Fruit fly (Drosophila melanogaster): Measurements from ENCODE around the gene Polr1E.

Polr1E gene

dm6 chr3R:18314824-18315690, 13.5 kb upstream of the Polr1E start (continued):
- TF ChIP-seq CG32772 (GFP tag; IDR thresholded peaks at IDR 0.05), result no peak
- peak in 1 of 2 experiments; percentile 23 for TF ChIP-seq Pdp1 (GFP tag; optimal IDR thresholded peaks at IDR 0.05)
- no peak for TF ChIP-seq tna (GFP tag; IDR thresholded peaks at IDR 0.05; ENCODE audit: partially characterized antibody)
- TF ChIP-seq shn (GFP tag; optimal IDR thresholded peaks at IDR 0.05), result no peak
- peak; percentile 67 for TF ChIP-seq Rfx (GFP tag; IDR thresholded peaks at IDR 0.05)
- peak; percentile 46 for TF ChIP-seq CG2678 (tag; optimal IDR thresholded peaks at IDR 0.05)
- TF ChIP-seq Nf-YB (GFP tag; optimal IDR thresholded peaks at IDR 0.05), result no peak
- TF ChIP-seq CG14710 (tag; optimal IDR thresholded peaks at IDR 0.05), result no peak
- peak; percentile 27 for TF ChIP-seq Xbp1 (GFP tag; optimal IDR thresholded peaks at IDR 0.05)
- TF ChIP-seq Mrtf (GFP tag; IDR thresholded peaks at IDR 0.05), result 0 out of 3 replicates have a peak, but pooled peaks have one; percentile 34
- no peak; the same call in 2 of the 3 replicates for TF ChIP-seq zfh1 (GFP tag; IDR thresholded peaks at IDR 0.05)
- TF ChIP-seq CG18262 (tag; optimal IDR thresholded peaks at IDR 0.05), result peak; percentile 24
- no peak for TF ChIP-seq ap (GFP tag; IDR thresholded peaks at IDR 0.05)
- TF ChIP-seq Stat92E (GFP tag; optimal IDR thresholded peaks at IDR 0.05), result no peak
- TF ChIP-seq hth (optimal IDR thresholded peaks at IDR 0.05), result no peak
- TF ChIP-seq GATAe (GFP tag; conservative IDR thresholded peaks at IDR 0.05), result no peak
- TF ChIP-seq inv (GFP tag; IDR thresholded peaks at IDR 0.05; ENCODE audit: partially characterized antibody), result no peak
- TF ChIP-seq pfk (GFP tag; optimal IDR thresholded peaks at IDR 0.05), result no peak
- peak; percentile 71 for TF ChIP-seq CG32532 (GFP tag; IDR thresholded peaks at IDR 0.05)
- no peak for TF ChIP-seq odd (GFP tag; optimal IDR thresholded peaks at IDR 0.05)
- TF ChIP-seq Lim3 (GFP tag; IDR thresholded peaks at IDR 0.05), result no peak
- TF ChIP-seq vvl (GFP tag; IDR thresholded peaks at IDR 0.05), result peak; percentile 69; the same call in 1 of the 2 replicates
- no peak for TF ChIP-seq toy (GFP tag; IDR thresholded peaks at IDR 0.05)
- TF ChIP-seq E2f2 (GFP tag; IDR thresholded peaks at IDR 0.05), result no peak; the same call in 1 of the 2 replicates
- TF ChIP-seq nau (GFP tag; optimal IDR thresholded peaks at IDR 0.05), result peak; percentile 27
- TF ChIP-seq CG4854 (GFP tag; optimal IDR thresholded peaks at IDR 0.05), result no peak
- no peak for TF ChIP-seq CG15073 (GFP tag; optimal IDR thresholded peaks at IDR 0.05)
- no peak for TF ChIP-seq insv (GFP tag; optimal IDR thresholded peaks at IDR 0.05)
- TF ChIP-seq CG13123 (GFP tag; optimal IDR thresholded peaks at IDR 0.05), result no peak
- peak; percentile 63 for TF ChIP-seq CG12071 (GFP tag; optimal IDR thresholded peaks at IDR 0.05)
- no peak for TF ChIP-seq CG4424 (GFP tag; optimal IDR thresholded peaks at IDR 0.05)
- TF ChIP-seq Rx (GFP tag; IDR thresholded peaks at IDR 0.05), result no peak
- peak; percentile 34; the same call in 1 of the 2 replicates for TF ChIP-seq CG6689 (GFP tag; IDR thresholded peaks at IDR 0.05)
- no peak for TF ChIP-seq pzg (GFP tag; optimal IDR thresholded peaks at IDR 0.05)
- peak; percentile 7 for TF ChIP-seq CG15269 (tag; optimal IDR thresholded peaks at IDR 0.05)
- no peak for TF ChIP-seq Abd-B (GFP tag; optimal IDR thresholded peaks at IDR 0.05)
- no peak for TF ChIP-seq TFAM (GFP tag; optimal IDR thresholded peaks at IDR 0.05)
- no peak for TF ChIP-seq YL-1 (GFP tag; optimal IDR thresholded peaks at IDR 0.05)
- TF ChIP-seq Blimp-1 (GFP tag; optimal IDR thresholded peaks at IDR 0.05), result no peak
- peak; percentile 6 for TF ChIP-seq gsb-n (tag; optimal IDR thresholded peaks at IDR 0.05)
- TF ChIP-seq CG3838 (GFP tag; optimal IDR thresholded peaks at IDR 0.05), result no peak
- no peak for TF ChIP-seq CG17802 (tag; optimal IDR thresholded peaks at IDR 0.05)
- TF ChIP-seq CG13775 (GFP tag; optimal IDR thresholded peaks at IDR 0.05), result no peak
- TF ChIP-seq CG15514 (GFP tag; optimal IDR thresholded peaks at IDR 0.05), result peak; percentile 42
- no peak for TF ChIP-seq CG17385 (GFP tag; optimal IDR thresholded peaks at IDR 0.05)
- 0 out of 3 replicates have a peak, but pooled peaks have one; percentile 19 for TF ChIP-seq CG11456 (GFP tag; IDR thresholded peaks at IDR 0.05)
- TF ChIP-seq otp (GFP tag; IDR thresholded peaks at IDR 0.05), result no peak
- no peak for TF ChIP-seq CG14965 (GFP tag; optimal IDR thresholded peaks at IDR 0.05; ENCODE audit: borderline replicate concordance)
